Worm (Caenorhabditis elegans) whole organism, L2 larva: ENCODE measurements around the gene wrt-8.

Source experiments
- blmp-1 ChIP-seq: sonication (generic microtip); optimal IDR thresholded peaks from 2 replicates; lab custom pipeline; 2017; ENCODE audit warnings: missing genetic modification characterization, mild to moderate bottlenecking, missing compliant biosample characterization, antibody characterized with exemption, moderate library complexity; ENCODE audit not compliant: insufficient read depth
- elt-1 ChIP-seq: fragments of 150-350 bp; optimal IDR thresholded peaks from 2 replicates; lab custom pipeline; 2014; ENCODE audit warnings: missing biosample characterization, missing genetic modification characterization
- elt-3 ChIP-seq: sonication (generic microtip); optimal IDR thresholded peaks from 2 replicates; lab custom pipeline; 2017; ENCODE audit warnings: missing biosample characterization, missing genetic modification characterization
- fos-1 ChIP-seq: fragments of 150-350 bp; optimal IDR thresholded peaks from 2 replicates; lab custom pipeline; 2014; ENCODE audit warnings: missing biosample characterization, missing genetic modification characterization
- lin-13 ChIP-seq: fragments of 150-350 bp; optimal IDR thresholded peaks from 2 replicates; lab custom pipeline; 2014; ENCODE audit warnings: missing biosample characterization, missing genetic modification reagents, missing genetic modification characterization
- nhr-237 ChIP-seq: fragments of 150-350 bp; optimal IDR thresholded peaks from 2 replicates; lab custom pipeline; 2014; ENCODE audit warnings: missing biosample characterization, missing genetic modification characterization
- skn-1 ChIP-seq: sonication (generic microtip); optimal IDR thresholded peaks from 2 replicates; lab custom pipeline; 2017; ENCODE audit warnings: missing biosample characterization, missing genetic modification characterization
- unc-62 ChIP-seq: fragments of 150-350 bp; optimal IDR thresholded peaks from 2 replicates; lab custom pipeline; 2014; ENCODE audit warnings: missing biosample characterization, missing genetic modification reagents, missing genetic modification characterization

- TF ChIP-seq nhr-237 (tag; lab: Kevin White, UChicago) (no peak), blmp-1 (tag; lab: Kevin White, UChicago) (no peak), unc-62 (GFP tag; lab: Kevin White, UChicago) (no peak), skn-1 (tag; lab: Kevin White, UChicago) (no peak), elt-1 (tag; lab: Kevin White, UChicago) (no peak), elt-3 (tag; lab: Kevin White, UChicago) (no peak), fos-1 (tag; lab: Kevin White, UChicago) (no peak), lin-13 (no peak)
Observed at ce11 chrV:15379817-15380216, 35.4 kb upstream of the wrt-8 start, which contains the start of gene srh-251.
